Worm (Caenorhabditis elegans) whole organism, midembryonic: ENCODE data around the gene drr-1.
A peak's percentile ranks its signal among the peaks of the same experiment; 100 is the strongest.

Experiments
- T22C8.4 ChIP-seq: fragments of 200-800 bp; sonication (Bioruptor generic); IDR thresholded peaks from 2 replicates; pipeline ENCODE4 v1.3.6; 2022; ENCODE audit warnings: missing genetic modification characterization, missing compliant biosample characterization
- cog-1 ChIP-seq: sonication (generic microtip); optimal IDR thresholded peaks from 2 replicates; lab custom pipeline; 2016; ENCODE audit warnings: missing genetic modification characterization, missing compliant biosample characterization
- flt-1 ChIP-seq: fragments of 200-800 bp; sonication (Bioruptor generic); IDR thresholded peaks from 2 replicates; pipeline ENCODE4 v1.3.6; 2022; ENCODE audit warnings: missing genetic modification characterization, missing compliant biosample characterization
- klf-2 ChIP-seq: fragments of 200-800 bp; sonication (Bioruptor generic); conservative IDR thresholded peaks from 2 replicates; pipeline ENCODE4 v1.3.6; 2022; ENCODE audit warnings: missing genetic modification reagents, missing genetic modification characterization, missing compliant biosample characterization
- med-1 ChIP-seq: sonication (generic microtip); optimal IDR thresholded peaks from 2 replicates; lab custom pipeline; 2017; ENCODE audit warnings: missing genetic modification characterization, mild to moderate bottlenecking, missing compliant biosample characterization, antibody characterized with exemption, missing genetic modification reagents; ENCODE audit not compliant: insufficient read depth
- ztf-23 ChIP-seq: fragments of 200-800 bp; sonication (Bioruptor generic); IDR thresholded peaks from 2 replicates; pipeline ENCODE4 v1.3.6; 2022; ENCODE audit warnings: missing genetic modification reagents, missing genetic modification characterization, missing compliant biosample characterization
- ztf-29 ChIP-seq: fragments of 200-800 bp; sonication (Bioruptor generic); IDR thresholded peaks from 2 replicates; pipeline ENCODE4 v1.3.6; 2022; ENCODE audit warnings: missing genetic modification reagents, missing genetic modification characterization, missing compliant biosample characterization

ce11 chrII:13456622-13457021 is 39.1 kb downstream of the drr-1 start:
- TF ChIP-seq klf-2 (GFP tag; lab: Robert Waterston, UW) = no peak
- no peak for TF ChIP-seq flt-1 (GFP tag; lab: Robert Waterston, UW)
- TF ChIP-seq ztf-23 = 0 out of 2 replicates have a peak, but pooled peaks have one; percentile 9
- no peak for TF ChIP-seq ztf-29 (GFP tag; lab: Robert Waterston, UW)
- TF ChIP-seq med-1 = no peak
- no peak for TF ChIP-seq cog-1 (tag; lab: Kevin White, UChicago)
- TF ChIP-seq T22C8.4 (GFP tag; lab: Robert Waterston, UW) = no peak
